Fruit fly (Drosophila melanogaster) whole organism, wandering third instar larva: Measurements from ENCODE around the gene CG5793.

Experiments used
- CG9705 ChIP-seq: fragments of 200-800 bp; sonication (Bioruptor generic); optimal IDR thresholded peaks from 2 replicates; lab custom pipeline; 2018; ENCODE audit warnings: missing biosample characterization, mild to moderate bottlenecking, missing genetic modification characterization
- Dfd ChIP-seq: fragments of >200 bp; optimal IDR thresholded peaks from 2 replicates; lab custom pipeline; 2017; ENCODE audit warnings: missing biosample characterization, missing genetic modification characterization
- GATAd ChIP-seq: sonication (Bioruptor generic); optimal IDR thresholded peaks from 2 replicates; lab custom pipeline; 2016; ENCODE audit warnings: missing biosample characterization, missing genetic modification characterization
- Jra ChIP-seq: sonication (Bioruptor generic); optimal IDR thresholded peaks from 2 replicates; lab custom pipeline; 2016; ENCODE audit warnings: missing biosample characterization, missing genetic modification characterization
- Mio ChIP-seq: sonication (Bioruptor generic); optimal IDR thresholded peaks from 2 replicates; lab custom pipeline; 2016; ENCODE audit warnings: missing biosample characterization, missing genetic modification characterization
- N ChIP-seq: fragments of >200 bp; optimal IDR thresholded peaks from 2 replicates; lab custom pipeline; 2018; ENCODE audit warnings: missing biosample characterization, missing external identifiers, missing genetic modification characterization
- OdsH ChIP-seq: fragments of 200-800 bp; sonication (Bioruptor generic); optimal IDR thresholded peaks from 2 replicates; lab custom pipeline; 2016; ENCODE audit warnings: missing biosample characterization, mild to moderate bottlenecking, missing genetic modification characterization
- dmrt93B ChIP-seq: fragments of 200-800 bp; sonication (Bioruptor generic); optimal IDR thresholded peaks from 2 replicates; lab custom pipeline; 2018; ENCODE audit warnings: missing biosample characterization, mild to moderate bottlenecking, missing genetic modification characterization
- fru ChIP-seq: fragments of 200-800 bp; sonication (Bioruptor generic); optimal IDR thresholded peaks from 3 replicates; lab custom pipeline; 2016; ENCODE audit warnings: missing biosample characterization, mild to moderate bottlenecking, missing genetic modification characterization
- lola ChIP-seq: fragments of >200 bp; optimal IDR thresholded peaks from 2 replicates; lab custom pipeline; 2017; ENCODE audit warnings: missing biosample characterization, missing genetic modification characterization
- pan ChIP-seq: fragments of >200 bp; optimal IDR thresholded peaks from 2 replicates; lab custom pipeline; 2017
- sv ChIP-seq: fragments of 200-800 bp; sonication (Bioruptor generic); optimal IDR thresholded peaks from 3 replicates; lab custom pipeline; 2016; ENCODE audit warnings: missing biosample characterization, missing genetic modification characterization
- usp ChIP-seq: fragments of >200 bp; optimal IDR thresholded peaks from 2 replicates; lab custom pipeline; 2017; ENCODE audit warnings: missing biosample characterization, missing genetic modification characterization

dm6 chr3R:21078211-21078610, 49.2 kb upstream of the CG5793 start:
- TF ChIP-seq pan (no peak), Mio (GFP tag; lab: Kevin White, UChicago) (no peak), OdsH (GFP tag; lab: Kevin White, UChicago) (no peak), Dfd (no peak), usp (GFP tag; lab: Kevin White, UChicago) (no peak), GATAd (GFP tag; lab: Kevin White, UChicago) (no peak), Jra (GFP tag; lab: Kevin White, UChicago) (no peak), sv (no peak), fru (GFP tag; lab: Kevin White, UChicago) (no peak), N (GFP tag; lab: Kevin White, UChicago) (no peak), CG9705 (GFP tag; lab: Kevin White, UChicago) (no peak), dmrt93B (GFP tag; lab: Kevin White, UChicago) (no peak), lola (no peak)
